Fruit fly (Drosophila melanogaster): ENCODE measurements around the gene Tie.

Gene Tie

DNA sequence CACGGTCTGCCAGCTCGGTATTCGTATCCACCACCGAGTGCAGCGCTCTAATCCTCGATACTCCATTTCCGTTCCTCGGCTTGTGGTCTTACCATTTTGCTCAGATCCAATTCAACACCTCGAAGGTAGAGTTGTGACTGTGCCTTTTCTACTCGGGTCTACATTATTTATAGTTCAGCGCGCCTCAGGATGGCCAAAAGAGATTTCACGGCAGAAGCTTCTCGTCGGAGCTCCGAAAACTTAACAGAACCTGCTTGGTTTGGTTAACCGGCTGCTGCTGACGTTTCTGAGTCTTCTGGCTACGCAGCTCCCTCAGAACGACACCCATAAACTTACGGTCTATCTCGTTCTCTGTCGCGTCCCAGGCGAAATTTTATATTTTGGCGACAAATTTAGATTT lies 65.4 kb downstream of the Tie start, which contains the start of gene CG32241:
CG32241 (minus strand) TSS at position 101 of the 400 bp plus-strand sequence.
- TF ChIP-seq CG17801 (GFP tag; optimal IDR thresholded peaks at IDR 0.05; ENCODE audit: partially characterized antibody): no peak

DNA sequence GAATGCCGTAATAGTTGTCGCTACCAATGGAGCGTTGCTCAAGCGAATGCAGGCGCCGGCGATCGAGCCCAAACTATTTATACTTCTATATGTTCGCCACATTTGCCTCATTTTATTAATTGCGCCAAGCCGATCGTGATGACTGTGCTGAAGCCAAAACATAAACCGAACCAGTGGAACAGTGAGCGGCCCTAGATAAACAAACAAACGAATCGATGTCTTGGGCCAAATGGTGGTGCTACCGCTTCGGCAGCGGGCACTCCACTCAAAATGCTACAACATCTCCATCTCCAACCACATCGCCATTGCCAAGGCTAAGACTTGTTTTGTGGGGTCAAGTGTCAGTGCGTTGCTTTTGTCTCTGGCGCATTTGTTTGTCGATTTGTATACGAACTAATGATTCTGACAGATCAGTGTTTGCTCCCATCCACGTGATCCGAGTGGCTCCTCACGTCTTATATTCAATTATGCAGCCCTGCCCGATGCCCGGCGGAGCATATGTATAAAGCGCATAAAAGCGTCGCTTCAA lies 68.1 kb downstream of the Tie start, which contains the start of gene CG15024:
CG15024 (minus strand) TSS at position 51 of the 529 bp plus-strand sequence.
- TF ChIP-seq CG17801 (GFP tag; optimal IDR thresholded peaks at IDR 0.05; ENCODE audit: partially characterized antibody): no peak

DNA sequence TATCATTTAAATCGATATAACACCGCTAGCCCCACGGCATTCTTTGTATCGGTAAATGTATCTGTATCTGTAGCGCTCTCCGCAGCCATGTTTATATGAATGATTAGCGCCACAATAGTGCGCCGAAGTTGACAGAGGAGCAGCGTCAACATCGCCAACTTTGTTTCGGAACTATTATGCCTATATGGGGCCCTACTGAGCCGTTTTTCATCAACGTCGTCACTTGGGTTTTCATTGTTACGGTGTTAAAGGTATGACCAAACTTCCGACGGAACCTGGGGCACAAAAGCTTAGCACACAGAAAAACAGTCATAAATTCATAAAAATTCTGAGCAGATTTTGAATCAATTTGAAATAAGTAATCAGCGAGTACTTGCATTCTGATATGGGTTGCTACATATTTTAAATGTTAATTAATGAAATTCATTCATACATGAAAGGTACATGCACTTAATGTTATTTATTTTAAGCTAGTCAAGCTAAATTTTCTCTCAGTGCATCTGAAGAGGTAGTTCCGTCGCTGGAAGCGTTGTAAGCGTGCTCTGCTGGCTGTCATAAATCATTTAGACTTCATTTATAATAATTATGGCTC lies 70.4 kb downstream of the Tie start, which contains the start of gene CG15023:
CG15023 (minus strand) TSS at position 51 of the 592 bp plus-strand sequence.
- no peak for TF ChIP-seq CG17801 (GFP tag; optimal IDR thresholded peaks at IDR 0.05; ENCODE audit: partially characterized antibody)

All from ovary, adult (tissue).